Fruit fly (Drosophila melanogaster) whole organism, embryonic: ENCODE results near the gene CG13127.

ENCODE experiments used
- Antp ChIP-seq: fragments of 200-800 bp; sonication (Bioruptor generic); optimal IDR thresholded peaks from 3 replicates; lab custom pipeline; 2016; ENCODE audit warnings: missing biosample characterization, missing genetic modification characterization
- Awh ChIP-seq: fragments of 200-800 bp; sonication (Bioruptor generic); IDR thresholded peaks from 2 replicates; pipeline ENCODE4, ENCODE4 v1.3.6; 2022; ENCODE audit warnings: missing biosample characterization, missing genetic modification characterization
- Blimp-1 ChIP-seq: fragments of 200-800 bp; sonication (Bioruptor generic); optimal IDR thresholded peaks from 3 replicates; lab custom pipeline; 2018; ENCODE audit warnings: missing biosample characterization, missing genetic modification characterization, mild to moderate bottlenecking, moderate library complexity, missing genetic modification reagents
- CG10274 ChIP-seq: fragments of 200-800 bp; sonication (Bioruptor generic); optimal IDR thresholded peaks from 3 replicates; lab custom pipeline; 2017; ENCODE audit warnings: missing biosample characterization, mild to moderate bottlenecking, missing genetic modification characterization
- CG10366 ChIP-seq: fragments of 200-800 bp; sonication (Bioruptor generic); IDR thresholded peaks from 2 replicates; pipeline ENCODE4 v1.3.6; 2022; ENCODE audit warnings: missing biosample characterization, missing genetic modification characterization
- CG10543 ChIP-seq: fragments of 200-800 bp; sonication (Bioruptor generic); optimal IDR thresholded peaks from 3 replicates; lab custom pipeline; 2017; ENCODE audit warnings: missing biosample characterization, mild to moderate bottlenecking, missing genetic modification characterization, moderate library complexity
- CG10979 ChIP-seq: fragments of 200-800 bp; sonication (Bioruptor generic); optimal IDR thresholded peaks from 2 replicates; lab custom pipeline; 2018; ENCODE audit warnings: missing biosample characterization, mild to moderate bottlenecking, missing genetic modification characterization, moderate library complexity
- CG12769 ChIP-seq: fragments of 200-800 bp; sonication (Bioruptor generic); optimal IDR thresholded peaks from 2 replicates; lab custom pipeline; 2019; ENCODE audit warnings: missing biosample characterization, mild to moderate bottlenecking, missing genetic modification characterization, moderate library complexity
- CG15011 ChIP-seq: fragments of 200-800 bp; sonication (Bioruptor generic); optimal IDR thresholded peaks from 3 replicates; lab custom pipeline; 2018; ENCODE audit warnings: missing biosample characterization, mild to moderate bottlenecking, missing genetic modification characterization
- CG15514 ChIP-seq: fragments of 200-800 bp; sonication (Bioruptor generic); optimal IDR thresholded peaks from 3 replicates; lab custom pipeline; 2017; ENCODE audit warnings: missing biosample characterization, missing genetic modification characterization, mild to moderate bottlenecking, moderate library complexity, missing genetic modification reagents
- CG17385 ChIP-seq: fragments of 200-800 bp; sonication (Bioruptor generic); optimal IDR thresholded peaks from 3 replicates; lab custom pipeline; 2018; ENCODE audit warnings: missing biosample characterization, mild to moderate bottlenecking, missing genetic modification characterization
- CG32772 ChIP-seq: fragments of 200-800 bp; sonication (Bioruptor generic); IDR thresholded peaks from 2 replicates; pipeline ENCODE4 v1.3.6; 2022; ENCODE audit warnings: missing biosample characterization, missing genetic modification characterization
- CG4360 ChIP-seq: fragments of 200-800 bp; sonication (Bioruptor generic); IDR thresholded peaks from 2 replicates; pipeline ENCODE4 v1.3.6; 2022; ENCODE audit warnings: missing biosample characterization, missing genetic modification characterization
- CG43689 ChIP-seq: fragments of 200-800 bp; sonication (Bioruptor generic); IDR thresholded peaks from 2 replicates; pipeline ENCODE4 v1.3.6; 2022; ENCODE audit warnings: missing biosample characterization, missing genetic modification characterization
- CG4707 ChIP-seq: fragments of 200-800 bp; sonication (Bioruptor generic); optimal IDR thresholded peaks from 2 replicates; lab custom pipeline; 2018; ENCODE audit warnings: missing biosample characterization, mild to moderate bottlenecking, missing genetic modification characterization, moderate library complexity
- CG5245 ChIP-seq: fragments of 200-800 bp; sonication (Bioruptor generic); optimal IDR thresholded peaks from 3 replicates; lab custom pipeline; 2016; ENCODE audit warnings: missing biosample characterization, missing genetic modification characterization
- CG6683 ChIP-seq: fragments of 200-800 bp; sonication (Bioruptor generic); optimal IDR thresholded peaks from 2 replicates; lab custom pipeline; 2017; ENCODE audit warnings: missing biosample characterization, mild to moderate bottlenecking, missing genetic modification characterization, missing genetic modification reagents
- CG7556 ChIP-seq: fragments of 200-800 bp; sonication (Bioruptor generic); optimal IDR thresholded peaks from 2 replicates; lab custom pipeline; 2017; ENCODE audit warnings: missing biosample characterization, mild to moderate bottlenecking, missing genetic modification characterization
- CG8290 ChIP-seq, 3 experiments: fragments of 200-800 bp; sonication (Bioruptor generic); optimal IDR thresholded peaks; 2 replicates each; lab custom pipeline; 2016 to 2019; ENCODE audit warnings: missing biosample characterization in 3 of 3, missing genetic modification characterization in 3 of 3, mild to moderate bottlenecking in 2 of 3, moderate library complexity in 1 of 3
- CG9797 ChIP-seq: fragments of 200-800 bp; sonication (Bioruptor generic); optimal IDR thresholded peaks from 3 replicates; lab custom pipeline; 2018; ENCODE audit warnings: missing biosample characterization, mild to moderate bottlenecking, missing genetic modification characterization
- CTCF ChIP-seq: fragments of 200-800 bp; sonication (Bioruptor generic); optimal IDR thresholded peaks from 2 replicates; lab custom pipeline; 2017; ENCODE audit warnings: missing biosample characterization, mild to moderate bottlenecking, missing genetic modification characterization, moderate library complexity
- D19A ChIP-seq: fragments of 200-800 bp; optimal IDR thresholded peaks from 3 replicates; lab custom pipeline; 2019; ENCODE audit warnings: missing biosample characterization, mild to moderate bottlenecking, missing genetic modification characterization, moderate library complexity
- Dek ChIP-seq: fragments of 200-800 bp; sonication (Bioruptor generic); optimal IDR thresholded peaks from 3 replicates; lab custom pipeline; 2019; ENCODE audit warnings: missing biosample characterization, mild to moderate bottlenecking, missing genetic modification characterization, moderate library complexity
- Dp ChIP-seq: fragments of 200-800 bp; sonication (Bioruptor generic); optimal IDR thresholded peaks from 2 replicates; lab custom pipeline; 2018; ENCODE audit warnings: missing biosample characterization, mild to moderate bottlenecking, missing genetic modification characterization, moderate library complexity
- Optix ChIP-seq: fragments of 200-800 bp; sonication (Bioruptor generic); IDR thresholded peaks from 3 replicates; pipeline ENCODE4 v1.3.6; 2022; ENCODE audit warnings: missing biosample characterization, missing genetic modification characterization
- Rfx ChIP-seq: fragments of 200-800 bp; sonication (Bioruptor generic); IDR thresholded peaks from 2 replicates; pipeline ENCODE4 v1.3.6; 2022; ENCODE audit warnings: missing biosample characterization, missing genetic modification characterization
- Sox100B ChIP-seq: fragments of 200-800 bp; sonication (Bioruptor generic); optimal IDR thresholded peaks from 3 replicates; lab custom pipeline; 2018; ENCODE audit warnings: missing biosample characterization, mild to moderate bottlenecking, missing genetic modification characterization
- aop ChIP-seq: fragments of 200-800 bp; sonication (Bioruptor generic); IDR thresholded peaks from 2 replicates; pipeline ENCODE4 v1.3.6; 2022; ENCODE audit warnings: missing biosample characterization, missing genetic modification characterization
- bab2 ChIP-seq: fragments of 200-800 bp; sonication (Bioruptor generic); optimal IDR thresholded peaks from 2 replicates; lab custom pipeline; 2016; ENCODE audit warnings: missing biosample characterization, missing genetic modification characterization
- bbx ChIP-seq: fragments of 200-800 bp; sonication (Bioruptor generic); IDR thresholded peaks from 2 replicates; pipeline ENCODE4 v1.3.6; 2022; ENCODE audit warnings: missing biosample characterization, missing genetic modification characterization; ENCODE audit not compliant: partially characterized antibody
- cas ChIP-seq: fragments of 200-800 bp; sonication (Bioruptor generic); IDR thresholded peaks from 2 replicates; pipeline ENCODE4 v1.3.6; 2022; ENCODE audit warnings: missing biosample characterization, missing genetic modification characterization
- dati ChIP-seq: fragments of 200-800 bp; sonication (Bioruptor generic); IDR thresholded peaks from 2 replicates; pipeline ENCODE4 v1.3.6; 2022; ENCODE audit warnings: missing biosample characterization, missing genetic modification characterization
- ems ChIP-seq: fragments of 200-800 bp; sonication (Bioruptor generic); optimal IDR thresholded peaks from 3 replicates; lab custom pipeline; 2016; ENCODE audit warnings: missing biosample characterization, missing genetic modification characterization
- ewg ChIP-seq: fragments of 200-800 bp; sonication (Bioruptor generic); optimal IDR thresholded peaks from 3 replicates; lab custom pipeline; 2017; ENCODE audit warnings: mild to moderate bottlenecking, missing biosample characterization, missing genetic modification reagents, missing genetic modification characterization
- exex ChIP-seq: fragments of 200-800 bp; sonication (Bioruptor generic); optimal IDR thresholded peaks from 4 replicates; lab custom pipeline; 2018; ENCODE audit warnings: missing biosample characterization, mild to moderate bottlenecking, missing genetic modification characterization, moderate library complexity
- hb ChIP-seq: fragments of 200-800 bp; sonication (Bioruptor generic); IDR thresholded peaks from 3 replicates; pipeline ENCODE4 v1.3.6; 2022; ENCODE audit warnings: missing biosample characterization, missing genetic modification characterization; ENCODE audit not compliant: partially characterized antibody
- lbe ChIP-seq: fragments of 200-800 bp; sonication (Bioruptor generic); optimal IDR thresholded peaks from 2 replicates; lab custom pipeline; 2016; ENCODE audit warnings: missing biosample characterization, mild to moderate bottlenecking, missing genetic modification characterization
- nau ChIP-seq: fragments of 200-800 bp; sonication (Bioruptor generic); optimal IDR thresholded peaks from 3 replicates; lab custom pipeline; 2017; ENCODE audit warnings: missing biosample characterization, mild to moderate bottlenecking, missing genetic modification characterization, missing genetic modification reagents
- otp ChIP-seq: fragments of 200-800 bp; sonication (Bioruptor generic); IDR thresholded peaks from 3 replicates; pipeline ENCODE4, ENCODE4 v1.3.6; 2022; ENCODE audit warnings: missing biosample characterization, missing genetic modification characterization
- prd ChIP-seq, 3 experiments: fragments of >200 bp in 2 of 3; fragments of 200-800 bp in 1 of 3; sonication (Bioruptor generic) in 1 of 3; optimal IDR thresholded peaks in 2 of 3; IDR thresholded peaks in 1 of 3; 2 replicates in 2 of 3; 3 replicates in 1 of 3; pipeline versions ENCODE4 v1.3.6 to Lab custom; 2017 to 2022; ENCODE audit warnings: missing biosample characterization in 1 of 3, missing genetic modification characterization in 1 of 3
- sima ChIP-seq: fragments of 200-800 bp; sonication (Bioruptor generic); optimal IDR thresholded peaks from 2 replicates; lab custom pipeline; 2016; ENCODE audit warnings: missing biosample characterization, missing genetic modification characterization
- stwl ChIP-seq: fragments of 200-800 bp; sonication (Bioruptor generic); optimal IDR thresholded peaks from 3 replicates; lab custom pipeline; 2018; ENCODE audit warnings: missing biosample characterization, mild to moderate bottlenecking, missing genetic modification characterization, moderate library complexity
- ttk ChIP-seq: fragments of 200-800 bp; sonication (Bioruptor generic); IDR thresholded peaks from 2 replicates; pipeline ENCODE4 v2.1.2; 2022; ENCODE audit warnings: missing biosample characterization, missing genetic modification characterization
- twi ChIP-seq: fragments of 200-800 bp; optimal IDR thresholded peaks from 2 replicates; lab custom pipeline; 2019; ENCODE audit warnings: missing biosample characterization, mild to moderate bottlenecking, missing genetic modification characterization, moderate library complexity
- wdn ChIP-seq: fragments of 200-800 bp; sonication (Bioruptor generic); IDR thresholded peaks from 2 replicates; pipeline ENCODE4 v1.3.6; 2022; ENCODE audit warnings: missing biosample characterization, missing genetic modification characterization

The CG13127 gene

DNA sequence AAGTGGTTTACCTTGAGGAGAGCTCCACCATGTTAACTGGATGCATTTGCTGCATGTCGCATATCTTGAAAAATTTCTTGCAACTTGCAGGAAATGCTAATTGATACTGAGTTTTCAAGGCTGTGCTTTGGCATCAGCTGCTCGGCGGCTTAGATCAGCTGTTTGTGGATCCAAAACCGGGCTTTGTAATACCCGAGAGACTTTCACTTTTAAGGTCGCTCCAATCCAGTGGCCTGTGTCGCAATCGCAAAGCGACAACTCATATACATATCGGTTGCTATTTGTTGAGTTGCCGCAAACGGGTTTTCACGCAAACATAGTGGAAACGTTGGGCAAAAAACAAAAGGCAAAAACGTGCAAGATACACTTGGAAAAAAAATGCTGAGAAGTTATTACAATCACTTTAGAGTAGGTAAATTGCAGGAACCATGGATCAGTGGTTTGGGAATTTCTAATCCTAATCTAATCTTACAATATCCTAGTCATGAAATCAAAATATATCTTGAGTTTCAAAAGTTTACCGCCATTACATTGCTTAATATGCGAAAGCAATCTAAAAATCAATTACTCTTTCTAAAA lies 9.4 kb downstream of the CG13127 start (continued):
- TF ChIP-seq Dek (tag; lab: Kevin White, UChicago): no peak
- no peak for TF ChIP-seq CG10274
- TF ChIP-seq CG10979 (tag; lab: Kevin White, UChicago): no peak
- TF ChIP-seq twi (tag; lab: Kevin White, UChicago): no peak

DNA sequence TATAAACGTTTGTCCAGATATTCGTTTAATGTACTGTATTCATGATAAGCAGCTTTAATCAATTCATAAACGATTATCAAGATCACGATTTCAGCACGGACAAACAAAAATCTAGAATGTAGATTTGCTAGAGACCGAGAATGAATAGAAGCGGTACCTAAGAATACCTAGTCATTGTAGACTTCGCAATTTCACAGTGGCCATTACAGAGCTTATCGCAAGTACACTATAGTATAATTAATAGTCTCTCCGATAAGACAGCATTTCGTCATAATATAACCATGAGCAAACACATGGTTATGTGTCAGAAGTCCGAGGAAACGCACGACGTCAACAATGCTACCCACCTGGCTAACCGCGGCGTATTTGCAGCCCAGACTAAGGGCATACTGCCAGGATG lies 22.8 kb downstream of the CG13127 start, which contains the start of gene CG33301:
Gene CG33301, plus strand, starts transcription at position 301 of the 400 bp plus-strand sequence.
- TF ChIP-seq CG6683 (no peak), Rfx (GFP tag; lab: Robert Waterston, UW) (no peak), Sox100B (GFP tag; lab: Kevin White, UChicago) (no peak), Dp (GFP tag; lab: Kevin White, UChicago) (no peak), exex (tag; lab: Kevin White, UChicago) (peak; percentile 33)

DNA sequence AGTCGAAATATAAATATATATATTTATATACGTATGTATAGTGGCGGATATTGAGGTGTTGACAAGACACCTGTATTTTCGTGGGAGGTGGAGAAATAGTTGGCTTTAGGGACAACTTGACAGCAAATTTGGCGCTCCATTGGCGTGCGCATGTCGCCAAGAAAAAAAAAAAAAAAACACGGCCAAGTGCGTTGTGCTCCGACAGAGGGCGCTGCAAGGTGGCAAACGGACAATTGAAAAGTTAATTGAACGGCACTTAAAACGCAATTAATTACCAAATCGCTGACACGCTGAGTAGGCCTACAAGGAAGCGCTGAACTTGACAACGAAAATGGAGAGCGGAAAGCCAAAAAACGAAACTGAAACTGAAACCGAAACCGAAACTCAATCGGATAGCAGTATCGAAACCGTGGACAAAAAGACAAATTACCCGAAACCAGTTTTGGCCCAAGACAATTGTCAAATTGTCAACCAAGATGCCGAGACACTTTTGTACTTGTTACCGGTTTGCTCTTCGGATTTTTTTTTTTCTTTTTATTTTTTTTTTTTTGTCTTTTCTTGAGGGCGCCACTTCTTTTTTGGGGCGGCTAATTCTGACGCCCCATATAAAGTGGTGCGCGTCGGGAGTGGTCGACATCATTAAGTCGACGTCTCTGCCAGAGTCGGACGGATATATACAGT lies 27.2 kb downstream of the CG13127 start, which contains the start of gene Cpr31A:
Gene Cpr31A, plus strand, starts transcription at position 631 of the 681 bp plus-strand sequence.
- TF ChIP-seq stwl: no peak
- TF ChIP-seq D19A (tag; lab: Kevin White, UChicago): no peak
- peak; percentile 83 for TF ChIP-seq CTCF (GFP tag; lab: Kevin White, UChicago)
- no peak for TF ChIP-seq CG17385 (GFP tag; lab: Kevin White, UChicago)
- no peak for TF ChIP-seq twi (tag; lab: Kevin White, UChicago)
- no peak for TF ChIP-seq Antp (GFP tag; lab: Kevin White, UChicago)
- TF ChIP-seq otp (GFP tag; lab: Robert Waterston, UW): no peak
- no peak for TF ChIP-seq cas (GFP tag; lab: Robert Waterston, UW)
- TF ChIP-seq Awh (GFP tag; lab: Robert Waterston, UW): peak; percentile 8; the same call in 1 of the 2 replicates
- no peak for TF ChIP-seq CG9797 (GFP tag; lab: Kevin White, UChicago)
- no peak for TF ChIP-seq aop (GFP tag; lab: Robert Waterston, UW)
- no peak for TF ChIP-seq CG15011 (GFP tag; lab: Kevin White, UChicago)
- no peak for TF ChIP-seq CG5245 (GFP tag; lab: Kevin White, UChicago)
- TF ChIP-seq Optix (GFP tag; lab: Robert Waterston, UW): no peak
- no peak for TF ChIP-seq CG43689 (GFP tag; lab: Robert Waterston, UW)
- peak; percentile 70 for TF ChIP-seq ewg (GFP tag; lab: Kevin White, UChicago)
- no peak for TF ChIP-seq bbx (GFP tag; lab: Robert Waterston, UW)
- TF ChIP-seq lbe (GFP tag; lab: Kevin White, UChicago): no peak
- no peak for TF ChIP-seq sima (GFP tag; lab: Kevin White, UChicago)
- no peak for TF ChIP-seq CG4707
- TF ChIP-seq nau (GFP tag; lab: Kevin White, UChicago): no peak
- TF ChIP-seq wdn: no peak
- TF ChIP-seq CG4360 (GFP tag; lab: Robert Waterston, UW): no peak
- peak; percentile 65 for TF ChIP-seq Blimp-1 (GFP tag; lab: Kevin White, UChicago)
- no peak for TF ChIP-seq CG10543 (GFP tag; lab: Kevin White, UChicago)
- TF ChIP-seq CG15514 (GFP tag; lab: Kevin White, UChicago): no peak
- TF ChIP-seq dati (GFP tag; lab: Robert Waterston, UW): no peak
- no peak for TF ChIP-seq CG8290 (GFP tag; optimal IDR thresholded peaks at IDR 0.05; lab: Kevin White, UChicago)
- no peak for TF ChIP-seq CG8290 (tag; optimal IDR thresholded peaks at IDR 0.05; lab: Kevin White, UChicago)
- TF ChIP-seq CG10366 (GFP tag; lab: Robert Waterston, UW): no peak
- no peak for TF ChIP-seq CG12769 (tag; lab: Kevin White, UChicago)
- TF ChIP-seq prd (optimal IDR thresholded peaks at IDR 0.05; lab: Kevin White, UChicago): no peak
- no peak for TF ChIP-seq prd (GFP tag; IDR thresholded peaks at IDR 0.05; lab: Robert Waterston, UW)
- no peak for TF ChIP-seq hb (GFP tag; lab: Robert Waterston, UW)
- no peak for TF ChIP-seq ems (GFP tag; lab: Kevin White, UChicago)
- no peak for TF ChIP-seq CG7556
- TF ChIP-seq CG32772 (GFP tag; lab: Robert Waterston, UW): peak; percentile 33; the same call in 1 of the 2 replicates
- no peak for TF ChIP-seq ttk (GFP tag; lab: Robert Waterston, UW)
- TF ChIP-seq bab2 (GFP tag; lab: Kevin White, UChicago): no peak
